Worm (Caenorhabditis elegans) whole organism, L4 larva: ENCODE data around the gene iscu-1.

Source experiments
- F44E2.7 ChIP-seq: fragments of 200-800 bp; sonication (Bioruptor generic); IDR thresholded peaks from 2 replicates; pipeline ENCODE4 v2.1.2; 2022; ENCODE audit warnings: missing genetic modification characterization, missing compliant biosample characterization
- T20F7.1 ChIP-seq: fragments of 200-800 bp; sonication (Bioruptor generic); optimal IDR thresholded peaks from 2 replicates; lab custom pipeline; 2018; ENCODE audit warnings: mild to moderate bottlenecking, missing genetic modification characterization, missing compliant biosample characterization
- Y105C5A.15 ChIP-seq: fragments of 200-800 bp; sonication (Bioruptor generic); IDR thresholded peaks from 2 replicates; pipeline ENCODE4 v1.3.6; 2022; ENCODE audit warnings: missing genetic modification characterization, missing compliant biosample characterization
- Y5F2A.4 ChIP-seq: fragments of 200-800 bp; sonication (Bioruptor generic); optimal IDR thresholded peaks from 2 replicates; lab custom pipeline; 2018; ENCODE audit warnings: mild to moderate bottlenecking, missing genetic modification characterization, missing compliant biosample characterization
- aha-1 ChIP-seq: fragments of 150-350 bp; peaks from one replicate; lab custom pipeline; 2014; ENCODE audit warnings: missing biosample characterization, missing genetic modification characterization
- ama-1 ChIP-seq: fragments of 150-350 bp; optimal IDR thresholded peaks from 2 replicates; lab custom pipeline; 2014; ENCODE audit warnings: inconsistent platforms, mixed read lengths
- attf-4 ChIP-seq: sonication (generic microtip); optimal IDR thresholded peaks from 3 replicates; lab custom pipeline; 2017; ENCODE audit warnings: missing biosample characterization, missing genetic modification characterization
- ceh-44 ChIP-seq: fragments of 200-800 bp; sonication (Bioruptor generic); IDR thresholded peaks from 2 replicates; pipeline ENCODE4 v1.3.6; 2022; ENCODE audit warnings: missing genetic modification reagents, missing genetic modification characterization, missing compliant biosample characterization
- ceh-82 ChIP-seq: sonication (generic microtip); optimal IDR thresholded peaks from 2 replicates; lab custom pipeline; 2017; ENCODE audit warnings: missing biosample characterization, missing genetic modification characterization
- ces-1 ChIP-seq: fragments of 150-350 bp; sonication (generic microtip); optimal IDR thresholded peaks from 4 replicates; lab custom pipeline; 2014; ENCODE audit warnings: missing biosample characterization, missing genetic modification reagents, missing genetic modification characterization
- daf-16 ChIP-seq, 3 experiments: sonication (generic microtip); optimal IDR thresholded peaks; 2 replicates each; lab custom pipeline; 2016 to 2017; ENCODE audit warnings: missing genetic modification characterization in 3 of 3, missing genetic modification reagents in 3 of 3, mild to moderate bottlenecking in 2 of 3, missing compliant biosample characterization in 2 of 3, missing biosample characterization in 1 of 3, moderate library complexity in 1 of 3
- daf-19 ChIP-seq: fragments of 200-800 bp; sonication (Bioruptor generic); conservative IDR thresholded peaks from 2 replicates; pipeline ENCODE4 v1.3.6; 2022; ENCODE audit warnings: missing genetic modification characterization, missing compliant biosample characterization
- daf-8 ChIP-seq: fragments of 200-800 bp; sonication (Bioruptor generic); IDR thresholded peaks from 2 replicates; pipeline ENCODE4 v1.3.6; 2022; ENCODE audit warnings: missing genetic modification characterization, missing compliant biosample characterization
- dmd-6 ChIP-seq: fragments of 200-800 bp; sonication (Bioruptor generic); IDR thresholded peaks from 2 replicates; pipeline ENCODE4 v1.3.6; 2022; ENCODE audit warnings: missing genetic modification reagents, missing genetic modification characterization, missing compliant biosample characterization
- dpl-1 ChIP-seq: fragments of 150-350 bp; optimal IDR thresholded peaks from 2 replicates; lab custom pipeline; 2014; ENCODE audit warnings: missing biosample characterization, missing genetic modification reagents, missing genetic modification characterization
- duxl-1 ChIP-seq: sonication (generic microtip); optimal IDR thresholded peaks from 2 replicates; lab custom pipeline; 2016; ENCODE audit warnings: mild to moderate bottlenecking, missing genetic modification characterization, moderate library complexity, missing compliant biosample characterization; ENCODE audit not compliant: poor library complexity
- dve-1 ChIP-seq: sonication (generic microtip); optimal IDR thresholded peaks from 2 replicates; lab custom pipeline; 2017; ENCODE audit warnings: antibody characterized with exemption, mild to moderate bottlenecking, missing genetic modification characterization, missing compliant biosample characterization; ENCODE audit not compliant: insufficient read depth
- hif-1 ChIP-seq, 2 experiments: sonication (generic microtip); optimal IDR thresholded peaks; 2 replicates each; lab custom pipeline; 2016 to 2017; ENCODE audit warnings: missing compliant biosample characterization in 2 of 2, missing genetic modification characterization in 2 of 2, missing genetic modification reagents in 2 of 2, missing genotype in 2 of 2, mild to moderate bottlenecking in 1 of 2
- hlh-11 ChIP-seq: fragments of 200-800 bp; sonication (Bioruptor generic); optimal IDR thresholded peaks from 2 replicates; lab custom pipeline; 2018; ENCODE audit warnings: mild to moderate bottlenecking, missing genetic modification characterization, missing compliant biosample characterization
- hlh-30 ChIP-seq: sonication (generic microtip); optimal IDR thresholded peaks from 2 replicates; lab custom pipeline; 2017; ENCODE audit warnings: antibody characterized with exemption, mild to moderate bottlenecking, missing genetic modification characterization, missing compliant biosample characterization; ENCODE audit not compliant: insufficient read depth
- hmg-1.1 ChIP-seq: fragments of 200-800 bp; sonication (Bioruptor generic); IDR thresholded peaks from 2 replicates; pipeline ENCODE4 v1.3.6; 2022; ENCODE audit warnings: missing genetic modification reagents, missing genetic modification characterization, missing compliant biosample characterization
- jun-1 ChIP-seq: fragments of 150-350 bp; optimal IDR thresholded peaks from 2 replicates; lab custom pipeline; 2014; ENCODE audit warnings: missing biosample characterization, missing genetic modification reagents, missing genetic modification characterization
- lin-38 ChIP-seq: fragments of 200-800 bp; sonication (Bioruptor generic); IDR thresholded peaks from 2 replicates; pipeline ENCODE4 v1.3.6; 2022; ENCODE audit warnings: missing genetic modification reagents, missing genetic modification characterization, missing compliant biosample characterization
- lin-39 ChIP-seq: fragments of 150-350 bp; optimal IDR thresholded peaks from 2 replicates; lab custom pipeline; 2014; ENCODE audit warnings: missing biosample characterization, missing genetic modification reagents, missing genetic modification characterization
- lsy-2 ChIP-seq, 2 experiments: fragments of 150-350 bp in 1 of 2; sonication (generic microtip) in 1 of 2; optimal IDR thresholded peaks; 2 replicates each; lab custom pipeline; 2014 to 2017; ENCODE audit warnings: missing biosample characterization in 2 of 2, missing genetic modification characterization in 2 of 2
- madf-9 ChIP-seq: fragments of 200-800 bp; sonication (Bioruptor generic); conservative IDR thresholded peaks from 2 replicates; pipeline ENCODE4 v1.3.6; 2022; ENCODE audit warnings: missing genetic modification reagents, missing genetic modification characterization, missing compliant biosample characterization
- mep-1 ChIP-seq: fragments of 150-350 bp; sonication (generic microtip); optimal IDR thresholded peaks from 3 replicates; lab custom pipeline; 2014; ENCODE audit warnings: missing biosample characterization, missing genetic modification characterization
- mes-2 ChIP-seq: sonication (generic microtip); optimal IDR thresholded peaks from 2 replicates; lab custom pipeline; 2016; ENCODE audit warnings: missing genotype, mild to moderate bottlenecking, missing genetic modification characterization, missing compliant biosample characterization; ENCODE audit not compliant: poor library complexity, severe bottlenecking
- nhr-10 ChIP-seq: fragments of 150-350 bp; optimal IDR thresholded peaks from 2 replicates; lab custom pipeline; 2014; ENCODE audit warnings: missing biosample characterization, missing genetic modification characterization
- nhr-28 ChIP-seq: fragments of 150-350 bp; optimal IDR thresholded peaks from 2 replicates; lab custom pipeline; 2014; ENCODE audit warnings: missing biosample characterization, missing genetic modification characterization
- nhr-41 ChIP-seq: fragments of 200-800 bp; sonication (Bioruptor generic); IDR thresholded peaks from 2 replicates; pipeline ENCODE4 v1.3.6; 2022; ENCODE audit warnings: missing genetic modification reagents, missing genetic modification characterization, missing compliant biosample characterization
- nhr-48 ChIP-seq: sonication (generic microtip); optimal IDR thresholded peaks from 2 replicates; lab custom pipeline; 2016; ENCODE audit warnings: mild to moderate bottlenecking, missing genetic modification characterization, missing compliant biosample characterization
- nhr-6 ChIP-seq: fragments of 150-350 bp; optimal IDR thresholded peaks from 2 replicates; lab custom pipeline; 2014; ENCODE audit warnings: missing biosample characterization, missing genetic modification characterization
- nhr-76 ChIP-seq: fragments of 150-350 bp; optimal IDR thresholded peaks from 2 replicates; lab custom pipeline; 2014; ENCODE audit warnings: missing biosample characterization, missing genetic modification characterization
- nhr-77 ChIP-seq: fragments of 150-350 bp; optimal IDR thresholded peaks from 2 replicates; lab custom pipeline; 2014; ENCODE audit warnings: missing biosample characterization, missing genetic modification characterization
- pqm-1 ChIP-seq: sonication (generic microtip); optimal IDR thresholded peaks from 2 replicates; lab custom pipeline; 2017; ENCODE audit warnings: missing biosample characterization, missing genetic modification characterization
- rbr-2 ChIP-seq: sonication (generic microtip); optimal IDR thresholded peaks from 2 replicates; lab custom pipeline; 2016; ENCODE audit warnings: missing genotype, missing genetic modification characterization, missing compliant biosample characterization
- saeg-2 ChIP-seq: fragments of 200-800 bp; sonication (Bioruptor generic); IDR thresholded peaks from 2 replicates; pipeline ENCODE4 v1.3.6; 2022; ENCODE audit warnings: missing genetic modification reagents, missing genetic modification characterization, missing compliant biosample characterization
- sdz-12 ChIP-seq: fragments of 200-800 bp; sonication (Bioruptor generic); optimal IDR thresholded peaks from 2 replicates; lab custom pipeline; 2018; ENCODE audit warnings: mild to moderate bottlenecking, missing genetic modification characterization, missing compliant biosample characterization
- skn-1 ChIP-seq: fragments of 150-350 bp; optimal IDR thresholded peaks from 2 replicates; lab custom pipeline; 2014; ENCODE audit warnings: missing biosample characterization, missing genetic modification characterization
- snpc-1.2 ChIP-seq: fragments of 200-800 bp; sonication (Bioruptor generic); IDR thresholded peaks from 2 replicates; pipeline ENCODE4 v1.3.6; 2022; ENCODE audit warnings: missing genetic modification reagents, missing genetic modification characterization, missing compliant biosample characterization
- unc-39 ChIP-seq: sonication (generic microtip); optimal IDR thresholded peaks from 2 replicates; lab custom pipeline; 2017; ENCODE audit warnings: missing biosample characterization, missing genetic modification characterization
- unc-62 ChIP-seq, 3 experiments: fragments of 150-350 bp in 1 of 3; sonication (generic microtip); optimal IDR thresholded peaks in 2 of 3; peaks in 1 of 3; 1 replicate in 1 of 3; 2 replicates in 2 of 3; lab custom pipeline; 2014 to 2017; ENCODE audit warnings: missing biosample characterization in 3 of 3, missing genetic modification characterization in 3 of 3, missing genetic modification reagents in 3 of 3, missing genotype in 1 of 3
- zip-11 ChIP-seq: fragments of 200-800 bp; sonication (Bioruptor generic); IDR thresholded peaks from 2 replicates; pipeline ENCODE4 v1.3.6; 2022; ENCODE audit warnings: missing genetic modification characterization, missing compliant biosample characterization
- zip-2 ChIP-seq: fragments of 150-350 bp; optimal IDR thresholded peaks from 2 replicates; lab custom pipeline; 2014; ENCODE audit warnings: missing biosample characterization, missing genetic modification characterization
- ztf-7 ChIP-seq: fragments of 150-350 bp; optimal IDR thresholded peaks from 2 replicates; lab custom pipeline; 2014; ENCODE audit warnings: missing biosample characterization, missing genetic modification characterization

The iscu-1 gene

ce11 chrIV:13783237-13784012 is at the start of gene iscu-1:
TSS of gene iscu-1 (plus strand) at chrIV:13783962.
- TF ChIP-seq nhr-77 (tag; lab: Kevin White, UChicago) (no peak), unc-39 (no peak), unc-62 (GFP tag; optimal IDR thresholded peaks at IDR 0.05 in 1 of 2; lab: Kevin White, UChicago) (no peak), unc-62 (tag; optimal IDR thresholded peaks at IDR 0.05; lab: Kevin White, UChicago) (no peak), snpc-1.2 (GFP tag; lab: Robert Waterston, UW) (peak; percentile 88), nhr-41 (GFP tag; lab: Robert Waterston, UW) (no peak), skn-1 (no peak), dpl-1 (GFP tag; lab: Kevin White, UChicago) (peak; percentile 43), rbr-2 (tag; lab: Kevin White, UChicago) (no peak), ama-1 (lab: Kevin White, UChicago) (no peak), ces-1 (GFP tag; lab: Kevin White, UChicago) (no peak), dmd-6 (peak; percentile 16; the same call in 1 of the 2 replicates), jun-1 (no peak), daf-19 (peak; percentile 65; the same call in 1 of the 2 replicates), hlh-11 (tag; lab: Kevin White, UChicago) (peak; percentile 44), daf-16 (GFP tag; optimal IDR thresholded peaks at IDR 0.05; lab: Kevin White, UChicago) (no peak), daf-16 (tag; optimal IDR thresholded peaks at IDR 0.05; lab: Kevin White, UChicago) (peak; percentile 77), nhr-48 (no peak), ceh-82 (tag; lab: Kevin White, UChicago) (no peak), lin-39 (no peak), nhr-6 (tag; lab: Kevin White, UChicago) (peak; percentile 44), T20F7.1 (peak; percentile 75), mes-2 (tag; lab: Kevin White, UChicago) (peak; percentile 93), zip-2 (tag; lab: Kevin White, UChicago) (no peak), attf-4 (tag; lab: Kevin White, UChicago) (no peak), nhr-28 (tag; lab: Kevin White, UChicago) (peak; percentile 57), ceh-44 (no peak), lin-38 (GFP tag; lab: Robert Waterston, UW) (0 out of 2 replicates have a peak, but pooled peaks have one; percentile 13), nhr-76 (tag; lab: Kevin White, UChicago) (no peak), hlh-30 (peak; percentile 96), madf-9 (GFP tag; lab: Robert Waterston, UW) (no peak), hif-1 (tag; optimal IDR thresholded peaks at IDR 0.05; lab: Kevin White, UChicago) (peak in 1 of 2 experiments; percentile 72), F44E2.7 (GFP tag; lab: Robert Waterston, UW) (no peak), dve-1 (tag; lab: Kevin White, UChicago) (peak; percentile 48), saeg-2 (GFP tag; lab: Robert Waterston, UW) (no peak), zip-11 (GFP tag; lab: Robert Waterston, UW) (no peak), sdz-12 (GFP tag; lab: Kevin White, UChicago) (no peak), pqm-1 (tag; lab: Kevin White, UChicago) (peak; percentile 16), mep-1 (peak; percentile 70), Y5F2A.4 (GFP tag; lab: Kevin White, UChicago) (no peak), hmg-1.1 (GFP tag; lab: Robert Waterston, UW) (0 out of 2 replicates have a peak, but pooled peaks have one; percentile 13), lsy-2 (tag; optimal IDR thresholded peaks at IDR 0.05; lab: Kevin White, UChicago) (peak in 1 of 2 experiments; percentile 80), daf-8 (GFP tag; lab: Robert Waterston, UW) (no peak), Y105C5A.15 (GFP tag; lab: Robert Waterston, UW) (no peak), duxl-1 (tag; lab: Kevin White, UChicago) (no peak), nhr-10 (no peak), aha-1 (peak; percentile 35), ztf-7 (tag; lab: Kevin White, UChicago) (peak; percentile 81)
